Worm (Caenorhabditis elegans) whole organism, young adult: ENCODE data around the gene prk-2.

ENCODE experiments used
- B0035.1 ChIP-seq: sonication (generic microtip); optimal IDR thresholded peaks from 2 replicates; lab custom pipeline; 2016; ENCODE audit warnings: missing genetic modification characterization, mild to moderate bottlenecking, missing compliant biosample characterization, missing genotype, missing genetic modification reagents
- C06A6.2 ChIP-seq: fragments of 200-800 bp; sonication (Bioruptor generic); conservative IDR thresholded peaks from 2 replicates; pipeline ENCODE4 v1.3.6; 2022; ENCODE audit warnings: missing genetic modification characterization, missing compliant biosample characterization
- C17E4.6 ChIP-seq: fragments of 200-800 bp; sonication (Bioruptor generic); IDR thresholded peaks from 2 replicates; pipeline ENCODE4 v1.3.6; 2022; ENCODE audit warnings: missing genetic modification reagents, missing genetic modification characterization, missing compliant biosample characterization
- F22D6.2 ChIP-seq: sonication (generic microtip); optimal IDR thresholded peaks from 2 replicates; lab custom pipeline; 2016; ENCODE audit warnings: mild to moderate bottlenecking, missing genetic modification characterization, missing compliant biosample characterization
- F33H1.4 ChIP-seq: fragments of 200-800 bp; sonication (Bioruptor generic); IDR thresholded peaks from 2 replicates; pipeline ENCODE4 v1.3.6; 2022; ENCODE audit warnings: missing genetic modification reagents, missing genetic modification characterization, missing compliant biosample characterization
- F39B2.1 ChIP-seq: fragments of 200-800 bp; sonication (Bioruptor generic); IDR thresholded peaks from 2 replicates; pipeline ENCODE4 v1.3.6; 2022; ENCODE audit warnings: missing genetic modification reagents, missing genetic modification characterization, missing compliant biosample characterization
- F52B5.7 ChIP-seq: sonication (generic microtip); optimal IDR thresholded peaks from 2 replicates; lab custom pipeline; 2016; ENCODE audit warnings: mild to moderate bottlenecking, missing genetic modification characterization, missing compliant biosample characterization
- F55B11.4 ChIP-seq: sonication (generic microtip); optimal IDR thresholded peaks from 2 replicates; lab custom pipeline; 2016; ENCODE audit warnings: missing compliant biosample characterization, missing genetic modification characterization, borderline replicate concordance; ENCODE audit not compliant: insufficient read depth
- K11D2.4 ChIP-seq: fragments of 200-800 bp; sonication (Bioruptor generic); IDR thresholded peaks from 2 replicates; pipeline ENCODE4 v1.3.6; 2022; ENCODE audit warnings: missing genetic modification reagents, missing genetic modification characterization, missing compliant biosample characterization
- Y95B8A.8 ChIP-seq: fragments of 200-800 bp; sonication (Bioruptor generic); IDR thresholded peaks from 2 replicates; pipeline ENCODE4 v1.3.6; 2022; ENCODE audit warnings: missing genetic modification reagents, missing genetic modification characterization, missing compliant biosample characterization
- akir-1 ChIP-seq: fragments of 200-800 bp; sonication (Bioruptor generic); optimal IDR thresholded peaks from 2 replicates; lab custom pipeline; 2018; ENCODE audit warnings: mild to moderate bottlenecking, missing genetic modification characterization, moderate library complexity, missing compliant biosample characterization
- ama-1 ChIP-seq, 3 experiments: fragments of 150-350 bp in 1 of 3; sonication (generic microtip) in 2 of 3; optimal IDR thresholded peaks; 2 replicates each; lab custom pipeline; 2014 to 2018; ENCODE audit warnings: missing biosample characterization in 2 of 3, missing genetic modification characterization in 2 of 3, missing genetic modification reagents in 2 of 3
- attf-3 ChIP-seq: fragments of 200-800 bp; sonication (Bioruptor generic); conservative IDR thresholded peaks from 2 replicates; pipeline ENCODE4 v1.3.6; 2022; ENCODE audit warnings: missing genetic modification reagents, missing genetic modification characterization, missing compliant biosample characterization
- attf-6 ChIP-seq: fragments of 200-800 bp; sonication (Bioruptor generic); IDR thresholded peaks from 2 replicates; pipeline ENCODE4 v1.3.6; 2022; ENCODE audit warnings: missing genetic modification reagents, missing genetic modification characterization, missing compliant biosample characterization
- bed-1 ChIP-seq: fragments of 200-800 bp; sonication (Bioruptor generic); IDR thresholded peaks from 2 replicates; pipeline ENCODE4 v1.3.6; 2022; ENCODE audit warnings: missing genetic modification reagents, missing genetic modification characterization, missing compliant biosample characterization
- ccch-3 ChIP-seq: fragments of 200-800 bp; sonication (Bioruptor generic); optimal IDR thresholded peaks from 2 replicates; lab custom pipeline; 2018; ENCODE audit warnings: mild to moderate bottlenecking, missing genetic modification characterization, missing compliant biosample characterization
- cebp-2 ChIP-seq: fragments of 200-800 bp; sonication (Bioruptor generic); IDR thresholded peaks from 2 replicates; pipeline ENCODE4 v1.3.6; 2022; ENCODE audit warnings: missing genetic modification characterization, missing compliant biosample characterization
- dox-1 ChIP-seq: fragments of 200-800 bp; sonication (Bioruptor generic); IDR thresholded peaks from 2 replicates; pipeline ENCODE4 v1.3.6; 2022; ENCODE audit warnings: missing genetic modification reagents, missing genetic modification characterization, missing compliant biosample characterization
- efl-1 ChIP-seq: fragments of 150-350 bp; optimal IDR thresholded peaks from 2 replicates; lab custom pipeline; 2014; ENCODE audit warnings: missing biosample characterization, missing genetic modification reagents, missing genetic modification characterization
- fkh-3 ChIP-seq: sonication (generic microtip); optimal IDR thresholded peaks from 2 replicates; lab custom pipeline; 2016; ENCODE audit warnings: mild to moderate bottlenecking, missing genetic modification characterization, missing compliant biosample characterization
- gei-17 ChIP-seq: fragments of 200-800 bp; sonication (Bioruptor generic); optimal IDR thresholded peaks from 2 replicates; lab custom pipeline; 2018; ENCODE audit warnings: mild to moderate bottlenecking, missing genetic modification characterization, missing compliant biosample characterization
- him-1 ChIP-seq: sonication (generic microtip); optimal IDR thresholded peaks from 2 replicates; lab custom pipeline; 2016; ENCODE audit warnings: missing genotype, missing genetic modification reagents, missing genetic modification characterization, missing compliant biosample characterization
- hmg-1.2 ChIP-seq: fragments of 200-800 bp; sonication (Bioruptor generic); IDR thresholded peaks from 2 replicates; pipeline ENCODE4 v1.3.6; 2022; ENCODE audit warnings: missing genetic modification reagents, missing genetic modification characterization, missing compliant biosample characterization
- hmg-20 ChIP-seq: fragments of 200-800 bp; sonication (Bioruptor generic); IDR thresholded peaks from 2 replicates; pipeline ENCODE4 v1.3.6; 2022; ENCODE audit warnings: missing genetic modification reagents, missing genetic modification characterization, missing compliant biosample characterization
- let-526 ChIP-seq: fragments of 200-800 bp; sonication (Bioruptor generic); IDR thresholded peaks from 2 replicates; pipeline ENCODE4 v1.3.6; 2022; ENCODE audit warnings: missing genetic modification reagents, missing genetic modification characterization, missing compliant biosample characterization
- mes-4 ChIP-seq: sonication (generic microtip); optimal IDR thresholded peaks from 2 replicates; lab custom pipeline; 2016; ENCODE audit warnings: missing genotype, missing genetic modification characterization, missing compliant biosample characterization
- nfya-1 ChIP-seq: sonication (generic microtip); optimal IDR thresholded peaks from 2 replicates; lab custom pipeline; 2017; ENCODE audit warnings: antibody characterized with exemption, missing compliant biosample characterization, missing genetic modification characterization, borderline replicate concordance; ENCODE audit not compliant: insufficient read depth
- nhr-179 ChIP-seq: sonication (generic microtip); optimal IDR thresholded peaks from 2 replicates; lab custom pipeline; 2016; ENCODE audit warnings: mild to moderate bottlenecking, missing genetic modification characterization, missing compliant biosample characterization
- rcor-1 ChIP-seq: fragments of 200-800 bp; sonication (Bioruptor generic); IDR thresholded peaks from 2 replicates; pipeline ENCODE4 v1.3.6; 2022; ENCODE audit warnings: missing genetic modification reagents, missing genetic modification characterization, missing compliant biosample characterization
- rpc-1 ChIP-seq, 2 experiments: fragments of 150-350 bp in 1 of 2; sonication (generic microtip) in 1 of 2; optimal IDR thresholded peaks; 2 replicates each; lab custom pipeline; 2014 to 2018; ENCODE audit warnings: missing biosample characterization in 1 of 2, missing genetic modification characterization in 1 of 2, missing genetic modification reagents in 1 of 2, missing genotype in 1 of 2
- snpc-1.3 ChIP-seq: sonication (generic microtip); optimal IDR thresholded peaks from 2 replicates; lab custom pipeline; 2017; ENCODE audit warnings: missing genetic modification characterization, mild to moderate bottlenecking, missing compliant biosample characterization, antibody characterized with exemption, moderate library complexity, missing genotype, missing genetic modification reagents; ENCODE audit not compliant: insufficient read depth
- sptf-2 ChIP-seq: fragments of 200-800 bp; sonication (Bioruptor generic); optimal IDR thresholded peaks from 2 replicates; lab custom pipeline; 2018; ENCODE audit warnings: mild to moderate bottlenecking, missing genetic modification characterization, missing compliant biosample characterization
- tbp1 ChIP-seq: fragments of 200-800 bp; sonication (Bioruptor generic); optimal IDR thresholded peaks from 2 replicates; lab custom pipeline; 2018; ENCODE audit warnings: mild to moderate bottlenecking, missing genetic modification characterization, missing compliant biosample characterization
- tlf-1 ChIP-seq: fragments of 200-800 bp; sonication (Bioruptor generic); optimal IDR thresholded peaks from 2 replicates; lab custom pipeline; 2018; ENCODE audit warnings: mild to moderate bottlenecking, missing genetic modification characterization, missing compliant biosample characterization
- xnd-1 ChIP-seq: sonication (generic microtip); optimal IDR thresholded peaks from 2 replicates; lab custom pipeline; 2016; ENCODE audit warnings: missing genotype, missing genetic modification reagents, missing genetic modification characterization, missing compliant biosample characterization
- zfh-2 ChIP-seq: fragments of 200-800 bp; sonication (Bioruptor generic); conservative IDR thresholded peaks from 2 replicates; pipeline ENCODE4 v1.3.6; 2022; ENCODE audit warnings: missing genetic modification reagents, missing genetic modification characterization, missing compliant biosample characterization
- ztf-22 ChIP-seq: fragments of 200-800 bp; sonication (Bioruptor generic); optimal IDR thresholded peaks from 2 replicates; lab custom pipeline; 2018; ENCODE audit warnings: mild to moderate bottlenecking, missing genetic modification characterization, moderate library complexity, missing compliant biosample characterization
- ztf-6 ChIP-seq: fragments of 200-800 bp; sonication (Bioruptor generic); IDR thresholded peaks from 2 replicates; pipeline ENCODE4 v1.3.6; 2022; ENCODE audit warnings: missing genetic modification reagents, missing genetic modification characterization, missing compliant biosample characterization

prk-2 gene

ce11 chrIII:3346665-3347064 lies 23.3 kb downstream of the prk-2 start:
- TF ChIP-seq gei-17 (GFP tag; lab: Kevin White, UChicago) (no peak), attf-3 (GFP tag; lab: Robert Waterston, UW) (no peak), cebp-2 (no peak), ama-1 (optimal IDR thresholded peaks at IDR 0.05; lab: Kevin White, UChicago) (no peak), ama-1 (GFP tag; optimal IDR thresholded peaks at IDR 0.05; lab: Kevin White, UChicago) (no peak), F55B11.4 (tag; lab: Kevin White, UChicago) (no peak), rcor-1 (GFP tag; lab: Robert Waterston, UW) (peak; percentile 41; the same call in 1 of the 2 replicates)

DNA sequence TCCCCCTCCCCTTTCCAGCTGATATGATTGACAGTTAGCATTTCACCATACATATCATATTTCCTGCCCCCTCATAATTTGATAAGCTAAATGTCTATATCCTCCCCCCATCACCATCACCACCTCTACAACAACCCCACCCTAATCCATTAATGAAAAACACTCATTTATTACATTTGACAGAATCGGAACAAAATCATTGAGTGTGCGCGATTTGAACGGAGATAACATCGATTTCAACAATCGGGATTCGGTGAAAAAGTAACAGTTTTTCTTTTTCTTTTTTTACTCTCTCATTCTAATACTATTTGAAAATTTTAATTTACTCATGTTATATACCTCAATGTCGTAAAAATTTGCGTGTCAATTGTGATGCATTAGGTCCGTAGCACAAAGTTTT lies 24.2 kb downstream of the prk-2 start:
- no peak for TF ChIP-seq ccch-3
- no peak for TF ChIP-seq attf-6
- no peak for TF ChIP-seq sptf-2 (GFP tag; lab: Kevin White, UChicago)
- no peak for TF ChIP-seq let-526 (GFP tag; lab: Robert Waterston, UW)
- TF ChIP-seq mes-4 (tag; lab: Kevin White, UChicago): no peak
- no peak for TF ChIP-seq tbp1 (GFP tag; lab: Kevin White, UChicago)
- no peak for TF ChIP-seq K11D2.4 (GFP tag; lab: Robert Waterston, UW)
- no peak for TF ChIP-seq C17E4.6 (GFP tag; lab: Robert Waterston, UW)
- TF ChIP-seq gei-17 (GFP tag; lab: Kevin White, UChicago): no peak
- TF ChIP-seq hmg-20 (GFP tag; lab: Robert Waterston, UW): no peak
- TF ChIP-seq efl-1: no peak
- TF ChIP-seq xnd-1 (tag; lab: Kevin White, UChicago): no peak
- no peak for TF ChIP-seq ztf-6
- TF ChIP-seq snpc-1.3 (tag; lab: Kevin White, UChicago): no peak
- no peak for TF ChIP-seq hmg-1.2 (GFP tag; lab: Robert Waterston, UW)
- no peak for TF ChIP-seq rpc-1 (optimal IDR thresholded peaks at IDR 0.05; lab: Kevin White, UChicago)
- no peak for TF ChIP-seq rpc-1 (tag; optimal IDR thresholded peaks at IDR 0.05; lab: Kevin White, UChicago)
- no peak for TF ChIP-seq F22D6.2 (tag; lab: Kevin White, UChicago)
- no peak for TF ChIP-seq B0035.1
- no peak for TF ChIP-seq F33H1.4
- no peak for TF ChIP-seq tlf-1 (GFP tag; lab: Kevin White, UChicago)

- TF ChIP-seq nfya-1 (tag; lab: Kevin White, UChicago) (no peak), zfh-2 (GFP tag; lab: Robert Waterston, UW) (no peak), F39B2.1 (GFP tag; lab: Robert Waterston, UW) (no peak), bed-1 (GFP tag; lab: Robert Waterston, UW) (no peak), dox-1 (GFP tag; lab: Robert Waterston, UW) (no peak), snpc-1.3 (tag; lab: Kevin White, UChicago) (no peak), C06A6.2 (GFP tag; lab: Robert Waterston, UW) (no peak), Y95B8A.8 (GFP tag; lab: Robert Waterston, UW) (no peak), him-1 (no peak), F52B5.7 (tag; lab: Kevin White, UChicago) (no peak), akir-1 (no peak), rpc-1 (optimal IDR thresholded peaks at IDR 0.05; lab: Kevin White, UChicago) (no peak), rpc-1 (tag; optimal IDR thresholded peaks at IDR 0.05; lab: Kevin White, UChicago) (no peak), nhr-179 (no peak), efl-1 (no peak), ztf-22 (GFP tag; lab: Kevin White, UChicago) (no peak), fkh-3 (tag; lab: Kevin White, UChicago) (no peak)
These were observed 25.4 kb downstream of the prk-2 start, which contains the start of gene gei-1 for ce11 chrIII:3344573-3344972. gei-1 (plus strand) TSS chrIII:3344873.
